Fruit fly (Drosophila melanogaster): Measurements from ENCODE around the gene CG31229.

- TF ChIP-seq CG6654 (GFP tag; optimal IDR thresholded peaks at IDR 0.05) (no peak), C15 (GFP tag; IDR thresholded peaks at IDR 0.05) (no peak), zfh2 (GFP tag; optimal IDR thresholded peaks at IDR 0.05) (no peak), dimm (GFP tag; IDR thresholded peaks at IDR 0.05) (no peak), Myb (GFP tag; optimal IDR thresholded peaks at IDR 0.05) (no peak), yki (optimal IDR thresholded peaks at IDR 0.05) (no peak)
These were observed 48.2 kb upstream of the CG31229 start for dm6 chr3R:18619451-18619942.

Measured in whole organism, embryonic.